Worm (Caenorhabditis elegans): ENCODE measurements around the gene Y73C8B.1.

DNA sequence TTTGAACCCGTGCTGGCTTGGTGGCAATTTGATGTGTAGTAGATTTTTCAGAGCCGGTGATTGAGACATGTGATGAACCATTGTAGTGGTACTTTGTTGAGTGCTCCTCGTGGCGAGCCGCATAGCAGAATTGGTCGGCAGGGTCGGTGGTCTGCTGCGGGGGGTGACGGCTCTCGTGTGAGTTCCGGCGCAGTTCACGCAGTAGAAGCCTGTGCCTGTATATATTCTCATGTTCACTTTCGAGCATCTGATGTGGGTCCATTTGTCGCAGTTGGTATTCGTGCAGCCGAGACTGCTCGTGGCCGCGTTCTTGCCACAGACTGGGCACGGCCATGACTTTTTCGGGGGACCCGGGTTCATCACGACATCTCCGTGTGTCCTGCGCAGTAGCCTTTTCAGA, 34.4 kb downstream of the Y73C8B.1 start:
- TF ChIP-seq F16B12.6 (tag; optimal IDR thresholded peaks at IDR 0.05) (no peak), nhr-90 (tag; optimal IDR thresholded peaks at IDR 0.05; ENCODE audit: poor library complexity) (no peak), mdl-1 (tag; optimal IDR thresholded peaks at IDR 0.05) (no peak), efl-3 (GFP tag; optimal IDR thresholded peaks at IDR 0.05) (no peak), lsy-2 (tag; optimal IDR thresholded peaks at IDR 0.05) (no peak)
